Worm (Caenorhabditis elegans) whole organism, young adult: ENCODE results near the gene idpa-2.

ENCODE experiments used
- B0019.2 ChIP-seq: fragments of 200-800 bp; sonication (Bioruptor generic); conservative IDR thresholded peaks from 2 replicates; pipeline ENCODE4 v1.3.6; 2022; ENCODE audit warnings: missing genetic modification reagents, missing genetic modification characterization, missing compliant biosample characterization
- B0261.1 ChIP-seq: sonication (generic microtip); optimal IDR thresholded peaks from 2 replicates; lab custom pipeline; 2016; ENCODE audit warnings: mild to moderate bottlenecking, missing genetic modification characterization, moderate library complexity, missing compliant biosample characterization
- B0336.3 ChIP-seq: fragments of 200-800 bp; sonication (Bioruptor generic); IDR thresholded peaks from 2 replicates; pipeline ENCODE4 v1.3.6; 2022; ENCODE audit warnings: missing genetic modification characterization, missing compliant biosample characterization
- F10E7.11 ChIP-seq: sonication (generic microtip); optimal IDR thresholded peaks from 2 replicates; lab custom pipeline; 2017; ENCODE audit warnings: mild to moderate bottlenecking, missing genetic modification characterization, moderate library complexity, missing compliant biosample characterization
- F37B4.10 ChIP-seq: fragments of 200-800 bp; sonication (Bioruptor generic); IDR thresholded peaks from 2 replicates; pipeline ENCODE4 v1.3.6; 2022; ENCODE audit warnings: missing genetic modification characterization, missing compliant biosample characterization
- F57A8.1 ChIP-seq: fragments of 200-800 bp; sonication (Bioruptor generic); optimal IDR thresholded peaks from 2 replicates; lab custom pipeline; 2018; ENCODE audit warnings: mild to moderate bottlenecking, missing genetic modification characterization, moderate library complexity, missing compliant biosample characterization
- F57C9.4 ChIP-seq: sonication (generic microtip); optimal IDR thresholded peaks from 2 replicates; lab custom pipeline; 2017; ENCODE audit warnings: mild to moderate bottlenecking, missing genetic modification characterization, missing compliant biosample characterization
- K12H6.12 ChIP-seq: fragments of 200-800 bp; sonication (Bioruptor generic); optimal IDR thresholded peaks from 2 replicates; lab custom pipeline; 2018; ENCODE audit warnings: mild to moderate bottlenecking, missing genetic modification characterization, missing compliant biosample characterization
- Y53F4B.3 ChIP-seq: fragments of 200-800 bp; sonication (Bioruptor generic); IDR thresholded peaks from 2 replicates; pipeline ENCODE4 v1.3.6; 2022; ENCODE audit warnings: missing genetic modification reagents, missing genetic modification characterization, missing compliant biosample characterization
- ZK185.1 ChIP-seq: sonication (generic microtip); optimal IDR thresholded peaks from 2 replicates; lab custom pipeline; 2016; ENCODE audit warnings: mild to moderate bottlenecking, missing genetic modification characterization, missing compliant biosample characterization; ENCODE audit not compliant: poor library complexity, severe bottlenecking
- akir-1 ChIP-seq: fragments of 200-800 bp; sonication (Bioruptor generic); optimal IDR thresholded peaks from 2 replicates; lab custom pipeline; 2018; ENCODE audit warnings: mild to moderate bottlenecking, missing genetic modification characterization, moderate library complexity, missing compliant biosample characterization
- ama-1 ChIP-seq, 3 experiments: fragments of 150-350 bp in 1 of 3; sonication (generic microtip) in 2 of 3; optimal IDR thresholded peaks; 2 replicates each; lab custom pipeline; 2014 to 2018; ENCODE audit warnings: missing biosample characterization in 2 of 3, missing genetic modification characterization in 2 of 3, missing genetic modification reagents in 2 of 3
- aptf-2 ChIP-seq: fragments of 200-800 bp; sonication (Bioruptor generic); conservative IDR thresholded peaks from 2 replicates; pipeline ENCODE4 v1.3.6; 2022; ENCODE audit warnings: missing genetic modification reagents, missing genetic modification characterization, missing compliant biosample characterization
- atf-7 ChIP-seq: sonication (generic microtip); optimal IDR thresholded peaks from 2 replicates; lab custom pipeline; 2017; ENCODE audit warnings: mild to moderate bottlenecking, missing genetic modification characterization, missing compliant biosample characterization
- attf-5 ChIP-seq: fragments of 200-800 bp; sonication (Bioruptor generic); optimal IDR thresholded peaks from 2 replicates; lab custom pipeline; 2018; ENCODE audit warnings: mild to moderate bottlenecking, missing genetic modification characterization, missing compliant biosample characterization
- attf-6 ChIP-seq: fragments of 200-800 bp; sonication (Bioruptor generic); IDR thresholded peaks from 2 replicates; pipeline ENCODE4 v1.3.6; 2022; ENCODE audit warnings: missing genetic modification reagents, missing genetic modification characterization, missing compliant biosample characterization
- cebp-1 ChIP-seq, 2 experiments: fragments of 200-800 bp in 1 of 2; sonication (Bioruptor generic) in 1 of 2; sonication (generic microtip) in 1 of 2; IDR thresholded peaks in 1 of 2; optimal IDR thresholded peaks in 1 of 2; 2 replicates each; pipeline versions ENCODE4 v1.3.6 to Lab custom; 2017 to 2022; ENCODE audit warnings: missing compliant biosample characterization in 2 of 2, missing genetic modification characterization in 2 of 2, mild to moderate bottlenecking in 1 of 2, missing genetic modification reagents in 1 of 2, moderate library complexity in 1 of 2
- ceh-58 ChIP-seq: fragments of 200-800 bp; sonication (Bioruptor generic); IDR thresholded peaks from 2 replicates; pipeline ENCODE4 v1.3.6; 2022; ENCODE audit warnings: missing genetic modification characterization, missing compliant biosample characterization
- ceh-79 ChIP-seq: sonication (generic microtip); optimal IDR thresholded peaks from 2 replicates; lab custom pipeline; 2017; ENCODE audit warnings: mild to moderate bottlenecking, missing genetic modification characterization, missing compliant biosample characterization
- dox-1 ChIP-seq: fragments of 200-800 bp; sonication (Bioruptor generic); IDR thresholded peaks from 2 replicates; pipeline ENCODE4 v1.3.6; 2022; ENCODE audit warnings: missing genetic modification reagents, missing genetic modification characterization, missing compliant biosample characterization
- dpl-1 ChIP-seq: fragments of 150-350 bp; optimal IDR thresholded peaks from 2 replicates; lab custom pipeline; 2014; ENCODE audit warnings: missing biosample characterization, missing genetic modification reagents, missing genetic modification characterization
- egl-44 ChIP-seq: fragments of 200-800 bp; sonication (Bioruptor generic); IDR thresholded peaks from 2 replicates; pipeline ENCODE4 v1.3.6; 2022; ENCODE audit warnings: missing genetic modification reagents, missing genetic modification characterization, missing compliant biosample characterization
- ets-4 ChIP-seq: fragments of 200-800 bp; sonication (Bioruptor generic); optimal IDR thresholded peaks from 2 replicates; lab custom pipeline; 2018; ENCODE audit warnings: mild to moderate bottlenecking, missing genetic modification characterization, missing compliant biosample characterization
- him-1 ChIP-seq: sonication (generic microtip); optimal IDR thresholded peaks from 2 replicates; lab custom pipeline; 2016; ENCODE audit warnings: missing genotype, missing genetic modification reagents, missing genetic modification characterization, missing compliant biosample characterization
- hlh-26 ChIP-seq: fragments of 200-800 bp; sonication (Bioruptor generic); conservative IDR thresholded peaks from 2 replicates; pipeline ENCODE4 v1.3.6; 2022; ENCODE audit warnings: missing genetic modification reagents, missing genetic modification characterization, missing compliant biosample characterization
- hmg-1.2 ChIP-seq: fragments of 200-800 bp; sonication (Bioruptor generic); IDR thresholded peaks from 2 replicates; pipeline ENCODE4 v1.3.6; 2022; ENCODE audit warnings: missing genetic modification reagents, missing genetic modification characterization, missing compliant biosample characterization
- let-526 ChIP-seq: fragments of 200-800 bp; sonication (Bioruptor generic); IDR thresholded peaks from 2 replicates; pipeline ENCODE4 v1.3.6; 2022; ENCODE audit warnings: missing genetic modification reagents, missing genetic modification characterization, missing compliant biosample characterization
- let-607 ChIP-seq, 2 experiments: fragments of 200-800 bp in 1 of 2; sonication (Bioruptor generic) in 1 of 2; sonication (generic microtip) in 1 of 2; optimal IDR thresholded peaks; 2 replicates each; lab custom pipeline; 2016 to 2018; ENCODE audit warnings: mild to moderate bottlenecking in 2 of 2, missing compliant biosample characterization in 2 of 2, missing genetic modification characterization in 2 of 2, moderate library complexity in 2 of 2, missing genotype in 1 of 2
- madf-10 ChIP-seq: sonication (generic microtip); optimal IDR thresholded peaks from 2 replicates; lab custom pipeline; 2016; ENCODE audit warnings: mild to moderate bottlenecking, missing genetic modification characterization, missing compliant biosample characterization
- madf-3 ChIP-seq: fragments of 200-800 bp; sonication (Bioruptor generic); IDR thresholded peaks from 2 replicates; pipeline ENCODE4 v1.3.6; 2022; ENCODE audit warnings: missing genetic modification reagents, missing genetic modification characterization, missing compliant biosample characterization
- mel-28 ChIP-seq: sonication (generic microtip); optimal IDR thresholded peaks from 2 replicates; lab custom pipeline; 2016; ENCODE audit warnings: borderline replicate concordance, mild to moderate bottlenecking, missing genetic modification characterization, missing compliant biosample characterization
- mxl-1 ChIP-seq: sonication (generic microtip); optimal IDR thresholded peaks from 2 replicates; lab custom pipeline; 2016; ENCODE audit warnings: missing genetic modification characterization, missing compliant biosample characterization
- nhr-120 ChIP-seq: fragments of 200-800 bp; sonication (Bioruptor generic); IDR thresholded peaks from 2 replicates; pipeline ENCODE4 v1.3.6; 2022; ENCODE audit warnings: missing genetic modification characterization, missing compliant biosample characterization
- nhr-80 ChIP-seq: sonication (generic microtip); optimal IDR thresholded peaks from 2 replicates; lab custom pipeline; 2016; ENCODE audit warnings: missing genetic modification characterization, missing compliant biosample characterization
- nhr-90 ChIP-seq: sonication (generic microtip); optimal IDR thresholded peaks from 2 replicates; lab custom pipeline; 2016; ENCODE audit warnings: missing genotype, mild to moderate bottlenecking, missing genetic modification characterization, missing compliant biosample characterization
- pbrm-1 ChIP-seq: fragments of 200-800 bp; sonication (Bioruptor generic); IDR thresholded peaks from 2 replicates; pipeline ENCODE4 v1.3.6; 2022; ENCODE audit warnings: missing genetic modification reagents, missing genetic modification characterization, missing compliant biosample characterization
- rcor-1 ChIP-seq: fragments of 200-800 bp; sonication (Bioruptor generic); IDR thresholded peaks from 2 replicates; pipeline ENCODE4 v1.3.6; 2022; ENCODE audit warnings: missing genetic modification reagents, missing genetic modification characterization, missing compliant biosample characterization
- repo-1 ChIP-seq: sonication (generic microtip); optimal IDR thresholded peaks from 2 replicates; lab custom pipeline; 2017; ENCODE audit warnings: mild to moderate bottlenecking, missing genetic modification characterization, missing compliant biosample characterization
- somi-1 ChIP-seq: fragments of 200-800 bp; sonication (Bioruptor generic); optimal IDR thresholded peaks from 2 replicates; lab custom pipeline; 2018; ENCODE audit warnings: mild to moderate bottlenecking, missing genetic modification characterization, missing compliant biosample characterization
- tlf-1 ChIP-seq: fragments of 200-800 bp; sonication (Bioruptor generic); optimal IDR thresholded peaks from 2 replicates; lab custom pipeline; 2018; ENCODE audit warnings: mild to moderate bottlenecking, missing genetic modification characterization, missing compliant biosample characterization
- xnd-1 ChIP-seq: sonication (generic microtip); optimal IDR thresholded peaks from 2 replicates; lab custom pipeline; 2016; ENCODE audit warnings: missing genotype, missing genetic modification reagents, missing genetic modification characterization, missing compliant biosample characterization
- zfh-2 ChIP-seq: fragments of 200-800 bp; sonication (Bioruptor generic); conservative IDR thresholded peaks from 2 replicates; pipeline ENCODE4 v1.3.6; 2022; ENCODE audit warnings: missing genetic modification reagents, missing genetic modification characterization, missing compliant biosample characterization
- ztf-18 ChIP-seq: sonication (generic microtip); optimal IDR thresholded peaks from 2 replicates; lab custom pipeline; 2016; ENCODE audit warnings: missing genotype, mild to moderate bottlenecking, missing genetic modification characterization, missing compliant biosample characterization
- ztf-22 ChIP-seq: fragments of 200-800 bp; sonication (Bioruptor generic); optimal IDR thresholded peaks from 2 replicates; lab custom pipeline; 2018; ENCODE audit warnings: mild to moderate bottlenecking, missing genetic modification characterization, moderate library complexity, missing compliant biosample characterization
- ztf-26 ChIP-seq: sonication (generic microtip); optimal IDR thresholded peaks from 2 replicates; lab custom pipeline; 2017; ENCODE audit warnings: missing genetic modification characterization, missing compliant biosample characterization
- ztf-3 ChIP-seq: fragments of 200-800 bp; sonication (Bioruptor generic); optimal IDR thresholded peaks from 2 replicates; lab custom pipeline; 2018; ENCODE audit warnings: mild to moderate bottlenecking, missing genetic modification characterization, missing compliant biosample characterization

The idpa-2 gene

ce11 chrII:8747246-8747938 is 45.1 kb downstream of the idpa-2 start:
- TF ChIP-seq xnd-1 (tag; lab: Kevin White, UChicago), result no peak
- TF ChIP-seq F57C9.4 (tag; lab: Kevin White, UChicago), result no peak
- TF ChIP-seq B0261.1 (tag; lab: Kevin White, UChicago), result no peak
- TF ChIP-seq ZK185.1 (tag; lab: Kevin White, UChicago), result peak; percentile 4
- peak; percentile 98 for TF ChIP-seq repo-1
- TF ChIP-seq madf-3 (GFP tag; lab: Robert Waterston, UW), result peak; percentile 66; the same call in 1 of the 2 replicates
- TF ChIP-seq somi-1 (GFP tag; lab: Kevin White, UChicago), result peak; percentile 82
- TF ChIP-seq ets-4 (GFP tag; lab: Kevin White, UChicago), result no peak
- peak; percentile 75 for TF ChIP-seq dox-1 (GFP tag; lab: Robert Waterston, UW)
- TF ChIP-seq cebp-1 (GFP tag; IDR thresholded peaks at IDR 0.05; lab: Robert Waterston, UW), result peak; percentile 51; the same call in 1 of the 2 replicates
- TF ChIP-seq cebp-1 (tag; optimal IDR thresholded peaks at IDR 0.05; lab: Kevin White, UChicago), result peak; percentile 86
- no peak for TF ChIP-seq attf-6 (GFP tag; lab: Robert Waterston, UW)
- TF ChIP-seq egl-44 (GFP tag; lab: Robert Waterston, UW), result 0 out of 2 replicates have a peak, but pooled peaks have one; percentile 10
- TF ChIP-seq ztf-22 (GFP tag; lab: Kevin White, UChicago), result peak; percentile 62
- peak; percentile 63 for TF ChIP-seq mxl-1 (tag; lab: Kevin White, UChicago)
- TF ChIP-seq aptf-2 (GFP tag; lab: Robert Waterston, UW), result peak; percentile 59; the same call in 1 of the 2 replicates
- TF ChIP-seq mel-28 (tag; lab: Kevin White, UChicago), result peak; percentile 12
- peak; percentile 69 for TF ChIP-seq ceh-79 (tag; lab: Kevin White, UChicago)
- peak; percentile 66; the same call in 1 of the 2 replicates for TF ChIP-seq pbrm-1
- TF ChIP-seq B0336.3, result peak; percentile 88
- peak; percentile 60 for TF ChIP-seq madf-10 (tag; lab: Kevin White, UChicago)
- peak; percentile 5 for TF ChIP-seq dpl-1
- peak; percentile 2 for TF ChIP-seq atf-7 (tag; lab: Kevin White, UChicago)
- TF ChIP-seq nhr-90, result peak; percentile 88
- peak; percentile 51 for TF ChIP-seq let-526 (GFP tag; lab: Robert Waterston, UW)
- TF ChIP-seq F57A8.1 (GFP tag; lab: Kevin White, UChicago), result no peak
- no peak for TF ChIP-seq nhr-120
- TF ChIP-seq nhr-80 (tag; lab: Kevin White, UChicago), result peak; percentile 59
- 0 out of 2 replicates have a peak, but pooled peaks have one; percentile 18 for TF ChIP-seq hlh-26 (GFP tag; lab: Robert Waterston, UW)
- peak; percentile 70 for TF ChIP-seq zfh-2 (GFP tag; lab: Robert Waterston, UW)
- peak; percentile 77 for TF ChIP-seq ztf-3 (GFP tag; lab: Kevin White, UChicago)
- 0 out of 2 replicates have a peak, but pooled peaks have one; percentile 25 for TF ChIP-seq Y53F4B.3 (GFP tag; lab: Robert Waterston, UW)
- TF ChIP-seq F10E7.11 (tag; lab: Kevin White, UChicago), result no peak
- peak; percentile 4; the same call in 1 of the 2 replicates for TF ChIP-seq hmg-1.2
- TF ChIP-seq akir-1 (GFP tag; lab: Kevin White, UChicago), result peak; percentile 19
- TF ChIP-seq attf-5 (GFP tag; lab: Kevin White, UChicago), result peak; percentile 70
- peak; percentile 39 to 41 for TF ChIP-seq let-607 (tag; optimal IDR thresholded peaks at IDR 0.05; lab: Kevin White, UChicago)
- 0 out of 2 replicates have a peak, but pooled peaks have one; percentile 9 for TF ChIP-seq rcor-1 (GFP tag; lab: Robert Waterston, UW)
- peak; percentile 36; the same call in 1 of the 2 replicates for TF ChIP-seq ceh-58
- TF ChIP-seq B0019.2, result no peak
- TF ChIP-seq K12H6.12 (tag; lab: Kevin White, UChicago), result peak; percentile 75
- TF ChIP-seq ama-1 (optimal IDR thresholded peaks at IDR 0.05; lab: Kevin White, UChicago), result peak; percentile 96
- TF ChIP-seq ama-1 (GFP tag; optimal IDR thresholded peaks at IDR 0.05; lab: Kevin White, UChicago), result no peak
- peak; percentile 7 for TF ChIP-seq ztf-18 (tag; lab: Kevin White, UChicago)
- peak; percentile 90 for TF ChIP-seq tlf-1 (GFP tag; lab: Kevin White, UChicago)
- TF ChIP-seq him-1 (tag; lab: Kevin White, UChicago), result no peak
- 0 out of 2 replicates have a peak, but pooled peaks have one; percentile 80 for TF ChIP-seq F37B4.10 (GFP tag; lab: Robert Waterston, UW)
- TF ChIP-seq ztf-26 (tag; lab: Kevin White, UChicago), result no peak
